Worm (Caenorhabditis elegans): Measurements from ENCODE around the gene Y37D8A.3.

The Y37D8A.3 gene

DNA sequence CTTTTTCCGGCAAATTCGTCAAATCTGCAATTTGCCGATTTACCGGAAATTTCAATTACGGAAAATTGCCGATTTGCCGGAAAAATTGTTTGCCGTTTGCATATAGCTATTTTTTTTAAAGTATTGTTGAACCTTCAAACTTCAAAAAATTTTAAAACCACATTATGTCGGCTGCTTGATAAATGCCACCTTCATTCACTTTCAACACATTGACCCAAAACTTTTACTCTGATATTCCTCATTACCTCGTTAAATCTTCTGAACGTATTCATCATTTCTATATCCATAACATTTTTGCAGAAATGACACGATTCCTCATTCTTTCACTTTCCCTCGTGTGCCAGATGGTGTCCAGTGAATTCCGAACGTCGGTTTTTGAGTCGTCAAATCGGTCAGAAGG is at the start of gene Y37D8A.3:
Gene Y37D8A.3, plus strand, starts transcription at position 301 of the 400 bp plus-strand sequence.
- TF ChIP-seq elt-1 (tag; optimal IDR thresholded peaks at IDR 0.05) (no peak), nhr-10 (tag; optimal IDR thresholded peaks at IDR 0.05) (no peak), F13H6.1 (tag; optimal IDR thresholded peaks at IDR 0.05) (no peak), nhr-21 (tag; optimal IDR thresholded peaks at IDR 0.05) (no peak), ceh-82 (tag; optimal IDR thresholded peaks at IDR 0.05) (no peak), nhr-237 (tag; optimal IDR thresholded peaks at IDR 0.05) (no peak), alr-1 (tag; optimal IDR thresholded peaks at IDR 0.05) (no peak), ztf-1 (GFP tag; conservative IDR thresholded peaks at IDR 0.05) (no peak), nhr-77 (tag; optimal IDR thresholded peaks at IDR 0.05) (no peak), nhr-12 (tag; optimal IDR thresholded peaks at IDR 0.05) (no peak), sma-9 (GFP tag; optimal IDR thresholded peaks at IDR 0.05) (no peak), sma-9 (tag; optimal IDR thresholded peaks at IDR 0.05) (no peak)

DNA sequence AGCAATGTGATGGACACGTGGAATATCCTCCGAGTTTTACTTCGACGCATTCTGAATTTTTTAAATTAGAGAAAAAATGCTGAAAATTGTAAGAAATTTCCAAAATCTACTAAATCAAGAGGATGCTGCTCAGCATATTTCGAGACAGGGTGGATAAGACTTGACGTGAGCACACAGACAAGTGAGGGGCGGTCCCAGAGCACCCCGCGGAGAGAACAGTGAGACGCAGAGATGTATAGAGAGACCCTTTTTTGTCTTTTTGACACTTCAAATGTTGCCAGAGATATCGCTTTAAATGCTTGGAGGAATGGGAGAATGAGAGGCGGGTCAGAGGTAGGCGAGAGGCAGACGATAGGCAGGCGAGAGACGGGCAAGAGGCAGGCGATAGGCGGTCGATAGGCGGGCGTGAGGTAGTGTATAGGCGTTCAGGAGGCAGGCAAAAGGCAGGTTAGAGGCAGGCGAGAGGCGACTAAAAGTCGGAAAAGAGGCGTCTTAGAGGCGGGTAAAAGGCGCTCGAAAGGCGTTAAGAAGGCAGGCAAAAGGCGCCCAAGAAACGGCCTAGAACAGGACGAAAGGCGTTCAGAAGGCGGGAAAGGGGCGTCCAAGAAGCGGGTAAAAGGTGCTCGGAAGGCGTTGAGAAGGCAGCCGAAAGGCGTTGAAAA is 49.4 kb upstream of the Y37D8A.3 start, which contains the start of gene gab-1:
Gene gab-1, minus strand, starts transcription at position 51 of the 662 bp plus-strand sequence.
- no peak for TF ChIP-seq lin-13 (GFP tag; optimal IDR thresholded peaks at IDR 0.05)
- no peak for TF ChIP-seq ceh-16 (tag; optimal IDR thresholded peaks at IDR 0.05)
- no peak for TF ChIP-seq unc-55 (GFP tag; optimal IDR thresholded peaks at IDR 0.05)
- TF ChIP-seq sma-3 (GFP tag; optimal IDR thresholded peaks at IDR 0.05), result no peak
- TF ChIP-seq ztf-11 (tag; optimal IDR thresholded peaks at IDR 0.05), result no peak
- TF ChIP-seq nhr-6 (tag; optimal IDR thresholded peaks at IDR 0.05), result no peak
- no peak for TF ChIP-seq nhr-23 (tag; optimal IDR thresholded peaks at IDR 0.05)
- no peak for TF ChIP-seq skn-1 (tag; optimal IDR thresholded peaks at IDR 0.05)
- no peak for TF ChIP-seq ztf-4 (tag; optimal IDR thresholded peaks at IDR 0.05)
- no peak for TF ChIP-seq ceh-82 (tag; optimal IDR thresholded peaks at IDR 0.05)
- no peak for TF ChIP-seq ama-1 (optimal IDR thresholded peaks at IDR 0.05)
- no peak for TF ChIP-seq nhr-237 (tag; optimal IDR thresholded peaks at IDR 0.05)
- no peak for TF ChIP-seq sem-4 (tag; optimal IDR thresholded peaks at IDR 0.05)
- TF ChIP-seq dmd-4 (tag; optimal IDR thresholded peaks at IDR 0.05), result no peak
- no peak for TF ChIP-seq nhr-25 (tag; optimal IDR thresholded peaks at IDR 0.05)
- no peak for TF ChIP-seq peb-1 (tag; optimal IDR thresholded peaks at IDR 0.05)
- TF ChIP-seq unc-39 (tag; optimal IDR thresholded peaks at IDR 0.05), result no peak
- no peak for TF ChIP-seq mbf-1 (tag; optimal IDR thresholded peaks at IDR 0.05)
- TF ChIP-seq zag-1 (tag; optimal IDR thresholded peaks at IDR 0.05), result no peak

ce11 chrIII:12783878-12784277 is 45.3 kb upstream of the Y37D8A.3 start:
- TF ChIP-seq nhr-12 (tag; optimal IDR thresholded peaks at IDR 0.05) (no peak), Y55F3AM.14 (GFP tag; optimal IDR thresholded peaks at IDR 0.05) (no peak)

ce11 chrIII:12784854-12785253 is 44.3 kb upstream of the Y37D8A.3 start, which contains the start of gene lgc-37:
Gene lgc-37 (plus strand): TSS chrIII:12785154.
- TF ChIP-seq alr-1 (tag; optimal IDR thresholded peaks at IDR 0.05) (no peak), snpc-4 (tag; optimal IDR thresholded peaks at IDR 0.05) (no peak), nhr-11 (tag; optimal IDR thresholded peaks at IDR 0.05) (no peak), ZK546.5 (tag; optimal IDR thresholded peaks at IDR 0.05) (no peak), ztf-11 (tag; optimal IDR thresholded peaks at IDR 0.05) (no peak), C34F6.9 (tag; optimal IDR thresholded peaks at IDR 0.05) (no peak), nhr-21 (tag; optimal IDR thresholded peaks at IDR 0.05) (no peak), lin-11 (tag; optimal IDR thresholded peaks at IDR 0.05) (no peak)

DNA sequence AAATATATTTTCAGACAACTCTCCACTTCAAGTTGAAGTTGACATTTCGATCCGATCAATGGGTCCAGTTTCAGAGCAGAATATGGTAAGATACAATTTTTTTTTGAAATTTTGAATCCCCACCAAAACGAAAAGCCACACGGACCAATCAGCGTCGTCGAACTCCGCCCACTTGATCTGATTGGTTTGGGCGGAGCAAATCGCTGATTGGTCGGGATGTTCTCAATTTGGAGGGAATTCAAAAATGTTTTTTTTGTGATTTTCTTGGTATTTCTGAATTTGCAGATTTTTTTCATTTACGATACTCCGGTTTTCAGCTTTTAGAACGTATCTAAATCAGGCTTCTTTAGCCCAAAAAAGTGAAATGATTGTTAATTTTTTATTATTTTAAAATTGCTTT is 43.7 kb upstream of the Y37D8A.3 start:
- TF ChIP-seq ceh-82 (tag; optimal IDR thresholded peaks at IDR 0.05), result no peak
- no peak for TF ChIP-seq zag-1 (tag; optimal IDR thresholded peaks at IDR 0.05)
- no peak for TF ChIP-seq nhr-129 (tag; optimal IDR thresholded peaks at IDR 0.05)
- no peak for TF ChIP-seq snpc-4 (tag; optimal IDR thresholded peaks at IDR 0.05)
- TF ChIP-seq nhr-12 (tag; optimal IDR thresholded peaks at IDR 0.05), result no peak
- no peak for TF ChIP-seq fos-1 (tag; optimal IDR thresholded peaks at IDR 0.05)
- TF ChIP-seq alr-1 (tag; optimal IDR thresholded peaks at IDR 0.05), result no peak
- no peak for TF ChIP-seq unc-62 (GFP tag; optimal IDR thresholded peaks at IDR 0.05)
- TF ChIP-seq ceh-16 (tag; optimal IDR thresholded peaks at IDR 0.05), result no peak
- no peak for TF ChIP-seq sem-4 (tag; optimal IDR thresholded peaks at IDR 0.05)
- TF ChIP-seq F13H6.1 (tag; optimal IDR thresholded peaks at IDR 0.05), result no peak
- no peak for TF ChIP-seq ZK546.5 (tag; optimal IDR thresholded peaks at IDR 0.05)
- TF ChIP-seq nhr-11 (tag; optimal IDR thresholded peaks at IDR 0.05), result no peak
- no peak for TF ChIP-seq peb-1 (tag; optimal IDR thresholded peaks at IDR 0.05)
- TF ChIP-seq lin-11 (tag; optimal IDR thresholded peaks at IDR 0.05), result no peak
